Worm (Caenorhabditis elegans): ENCODE results near the gene mdt-15.

DNA sequence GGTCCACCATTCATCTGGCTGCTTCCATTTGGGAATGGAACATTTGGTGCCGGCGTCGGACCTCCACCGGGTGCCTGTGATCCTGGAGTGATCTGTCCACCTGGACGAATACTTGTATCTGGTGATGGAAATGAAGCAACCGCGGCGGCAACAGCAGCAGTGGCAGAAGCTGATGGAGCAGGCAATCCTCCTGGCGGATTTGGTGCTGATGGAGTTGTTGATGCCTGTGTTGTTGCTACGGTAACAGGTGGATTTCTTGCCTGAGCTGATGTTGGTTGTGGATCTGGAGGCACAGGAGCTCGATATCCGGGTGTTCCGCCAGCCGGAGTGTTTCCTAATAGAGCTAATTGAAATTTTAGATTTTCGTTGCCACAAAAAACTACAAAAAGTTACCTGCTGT lies 1.1 kb downstream of the mdt-15 start:
- TF ChIP-seq ceh-13 (GFP tag; optimal IDR thresholded peaks at IDR 0.05) (no peak), ama-1 (optimal IDR thresholded peaks at IDR 0.05) (no peak), flt-1 (GFP tag; IDR thresholded peaks at IDR 0.05) (no peak), ets-7 (tag; optimal IDR thresholded peaks at IDR 0.05) (no peak), tbx-37 (GFP tag; conservative IDR thresholded peaks at IDR 0.05) (no peak), tbx-11 (GFP tag; IDR thresholded peaks at IDR 0.05) (no peak)
